Fruit fly (Drosophila melanogaster) whole organism, prepupa: ENCODE results near the gene Cog3.

Experiments
- Blimp-1 ChIP-seq: fragments of 200-800 bp; sonication (Bioruptor generic); optimal IDR thresholded peaks from 3 replicates; lab custom pipeline; 2017; ENCODE audit warnings: missing biosample characterization, missing genetic modification characterization, mild to moderate bottlenecking, moderate library complexity, missing genetic modification reagents
- CG10631 ChIP-seq: fragments of 200-800 bp; sonication (Bioruptor generic); optimal IDR thresholded peaks from 2 replicates; lab custom pipeline; 2016; ENCODE audit warnings: missing biosample characterization, missing genetic modification characterization
- CG10669 ChIP-seq: fragments of 200-800 bp; sonication (Bioruptor generic); optimal IDR thresholded peaks from 3 replicates; lab custom pipeline; 2018; ENCODE audit warnings: missing biosample characterization, mild to moderate bottlenecking, missing genetic modification characterization, moderate library complexity
- CG11762 ChIP-seq: fragments of 200-800 bp; sonication (Bioruptor generic); optimal IDR thresholded peaks from 3 replicates; lab custom pipeline; 2016; ENCODE audit warnings: missing biosample characterization, missing genetic modification characterization; ENCODE audit not compliant: insufficient read depth
- CG15336 ChIP-seq: fragments of 200-800 bp; sonication (Bioruptor generic); IDR thresholded peaks from 2 replicates; pipeline ENCODE4 v1.3.6; 2022; ENCODE audit warnings: missing biosample characterization, missing genetic modification characterization
- CG1621 ChIP-seq: fragments of 200-800 bp; sonication (Bioruptor generic); optimal IDR thresholded peaks from 3 replicates; lab custom pipeline; 2018; ENCODE audit warnings: missing biosample characterization, mild to moderate bottlenecking, missing genetic modification characterization
- CG16779 ChIP-seq: fragments of 200-800 bp; sonication (Bioruptor generic); optimal IDR thresholded peaks from 3 replicates; lab custom pipeline; 2017; ENCODE audit warnings: missing biosample characterization, mild to moderate bottlenecking, missing genetic modification characterization
- CG3032 ChIP-seq: fragments of 200-800 bp; optimal IDR thresholded peaks from 2 replicates; lab custom pipeline; 2019; ENCODE audit warnings: missing biosample characterization, mild to moderate bottlenecking, missing genetic modification characterization, moderate library complexity
- CG31627 ChIP-seq: fragments of 200-800 bp; sonication (Bioruptor generic); optimal IDR thresholded peaks from 3 replicates; lab custom pipeline; 2016; ENCODE audit warnings: missing biosample characterization, missing genetic modification characterization
- CG34406 ChIP-seq: fragments of 200-800 bp; sonication (Bioruptor generic); optimal IDR thresholded peaks from 3 replicates; lab custom pipeline; 2016; ENCODE audit warnings: missing biosample characterization, missing genetic modification characterization
- CG3919 ChIP-seq: fragments of 200-800 bp; sonication (Bioruptor generic); optimal IDR thresholded peaks from 3 replicates; lab custom pipeline; 2016; ENCODE audit warnings: missing biosample characterization, missing genetic modification characterization
- CG4318 ChIP-seq: fragments of 200-800 bp; sonication (Bioruptor generic); optimal IDR thresholded peaks from 3 replicates; lab custom pipeline; 2017; ENCODE audit warnings: missing biosample characterization, mild to moderate bottlenecking, missing genetic modification characterization
- CG6163 ChIP-seq: fragments of 200-800 bp; sonication (Bioruptor generic); IDR thresholded peaks from 3 replicates; pipeline ENCODE4 v1.3.6; 2022; ENCODE audit warnings: missing biosample characterization, missing genetic modification characterization
- CG6276 ChIP-seq: fragments of 200-800 bp; sonication (Bioruptor generic); optimal IDR thresholded peaks from 2 replicates; lab custom pipeline; 2017; ENCODE audit warnings: missing biosample characterization, mild to moderate bottlenecking, missing genetic modification characterization
- CG6792 ChIP-seq: fragments of 200-800 bp; sonication (Bioruptor generic); optimal IDR thresholded peaks from 3 replicates; lab custom pipeline; 2016; ENCODE audit warnings: missing biosample characterization, missing genetic modification characterization
- CG6808 ChIP-seq: fragments of 200-800 bp; sonication (Bioruptor generic); optimal IDR thresholded peaks from 3 replicates; lab custom pipeline; 2017; ENCODE audit warnings: missing biosample characterization, missing genetic modification characterization, mild to moderate bottlenecking, moderate library complexity, missing genetic modification reagents
- CG6854 ChIP-seq: fragments of 200-800 bp; sonication (Bioruptor generic); optimal IDR thresholded peaks from 2 replicates; lab custom pipeline; 2017; ENCODE audit warnings: missing biosample characterization, mild to moderate bottlenecking, missing genetic modification characterization
- CG7368 ChIP-seq: fragments of 200-800 bp; sonication (Bioruptor generic); optimal IDR thresholded peaks from 3 replicates; lab custom pipeline; 2016; ENCODE audit warnings: missing biosample characterization, missing genetic modification characterization
- CG8119 ChIP-seq: fragments of 200-800 bp; sonication (Bioruptor generic); IDR thresholded peaks from 3 replicates; pipeline ENCODE4 v1.3.6; 2022; ENCODE audit warnings: missing biosample characterization, missing genetic modification characterization
- CG8319 ChIP-seq: fragments of 200-800 bp; sonication (Bioruptor generic); optimal IDR thresholded peaks from 3 replicates; lab custom pipeline; 2016; ENCODE audit warnings: missing biosample characterization, missing genetic modification characterization
- Eip75B ChIP-seq: fragments of 200-800 bp; sonication (Bioruptor generic); optimal IDR thresholded peaks from 3 replicates; lab custom pipeline; 2016; ENCODE audit warnings: missing biosample characterization, missing genetic modification characterization
- Eip78C ChIP-seq: fragments of 200-800 bp; sonication (Bioruptor generic); peaks from one replicate; lab custom pipeline; 2016; ENCODE audit warnings: missing biosample characterization, missing genetic modification characterization
- Eip93F ChIP-seq: fragments of 200-800 bp; sonication (Bioruptor generic); optimal IDR thresholded peaks from 2 replicates; lab custom pipeline; 2016; ENCODE audit warnings: missing biosample characterization, mild to moderate bottlenecking, missing genetic modification characterization
- Ets21C ChIP-seq: fragments of 200-800 bp; sonication (Bioruptor generic); optimal IDR thresholded peaks from 3 replicates; lab custom pipeline; 2016; ENCODE audit warnings: missing biosample characterization, missing genetic modification characterization
- Ets96B ChIP-seq: fragments of 200-800 bp; optimal IDR thresholded peaks from 2 replicates; lab custom pipeline; 2019; ENCODE audit warnings: missing biosample characterization, mild to moderate bottlenecking, missing genetic modification characterization, moderate library complexity
- Gug ChIP-seq: fragments of 200-800 bp; sonication (Bioruptor generic); IDR thresholded peaks from 2 replicates; pipeline ENCODE4 v1.3.6; 2022; ENCODE audit warnings: missing biosample characterization, missing genetic modification characterization
- Hr38 ChIP-seq: sonication (Bioruptor generic); optimal IDR thresholded peaks from 2 replicates; lab custom pipeline; 2016; ENCODE audit warnings: missing biosample characterization, missing genetic modification characterization
- Hr39 ChIP-seq: fragments of 200-800 bp; sonication (Bioruptor generic); optimal IDR thresholded peaks from 2 replicates; lab custom pipeline; 2016; ENCODE audit warnings: missing biosample characterization, missing genetic modification characterization
- Hr4 ChIP-seq: fragments of 200-800 bp; sonication (Bioruptor generic); optimal IDR thresholded peaks from 3 replicates; lab custom pipeline; 2016; ENCODE audit warnings: missing biosample characterization, missing genetic modification characterization
- Lpt ChIP-seq: fragments of 200-800 bp; sonication (Bioruptor generic); optimal IDR thresholded peaks from 3 replicates; lab custom pipeline; 2016; ENCODE audit warnings: missing biosample characterization, missing genetic modification characterization
- OdsH ChIP-seq: fragments of 200-800 bp; sonication (Bioruptor generic); optimal IDR thresholded peaks from 3 replicates; lab custom pipeline; 2016; ENCODE audit warnings: missing biosample characterization, missing genetic modification characterization
- Smox ChIP-seq: fragments of 200-800 bp; sonication (Bioruptor generic); optimal IDR thresholded peaks from 3 replicates; lab custom pipeline; 2016; ENCODE audit warnings: missing biosample characterization, missing genetic modification characterization
- Sox102F ChIP-seq: fragments of 200-800 bp; sonication (Bioruptor generic); optimal IDR thresholded peaks from 2 replicates; lab custom pipeline; 2016; ENCODE audit warnings: missing biosample characterization, mild to moderate bottlenecking, missing genetic modification characterization
- Sox14 ChIP-seq: fragments of 200-800 bp; sonication (Bioruptor generic); optimal IDR thresholded peaks from 3 replicates; lab custom pipeline; 2016; ENCODE audit warnings: missing biosample characterization, missing genetic modification characterization
- Sox15 ChIP-seq: fragments of 200-800 bp; sonication (Bioruptor generic); optimal IDR thresholded peaks from 3 replicates; lab custom pipeline; 2016; ENCODE audit warnings: missing biosample characterization, missing genetic modification characterization
- achi ChIP-seq: fragments of 200-800 bp; sonication (Bioruptor generic); optimal IDR thresholded peaks from 3 replicates; lab custom pipeline; 2016; ENCODE audit warnings: missing biosample characterization, missing genetic modification characterization
- acj6 ChIP-seq: fragments of 200-800 bp; sonication (Bioruptor generic); optimal IDR thresholded peaks from 3 replicates; lab custom pipeline; 2016; ENCODE audit warnings: missing biosample characterization, missing genetic modification characterization
- cyc ChIP-seq: fragments of 200-800 bp; sonication (Bioruptor generic); optimal IDR thresholded peaks from 3 replicates; lab custom pipeline; 2016; ENCODE audit warnings: missing biosample characterization, missing genetic modification characterization
- dac ChIP-seq: fragments of 200-800 bp; sonication (Bioruptor generic); optimal IDR thresholded peaks from 2 replicates; lab custom pipeline; 2017; ENCODE audit warnings: missing biosample characterization, mild to moderate bottlenecking, missing genetic modification characterization
- dsx ChIP-seq: fragments of 200-800 bp; optimal IDR thresholded peaks from 3 replicates; lab custom pipeline; 2019; ENCODE audit warnings: missing biosample characterization, mild to moderate bottlenecking, missing genetic modification characterization, moderate library complexity; ENCODE audit not compliant: poor library complexity, severe bottlenecking
- eg ChIP-seq: fragments of 200-800 bp; sonication (Bioruptor generic); IDR thresholded peaks from 3 replicates; pipeline ENCODE4 v1.3.6; 2022; ENCODE audit warnings: missing biosample characterization, missing genetic modification characterization
- esn ChIP-seq: fragments of 200-800 bp; sonication (Bioruptor generic); optimal IDR thresholded peaks from 2 replicates; lab custom pipeline; 2016; ENCODE audit warnings: missing biosample characterization, mild to moderate bottlenecking, missing genetic modification characterization, moderate library complexity
- fd59A ChIP-seq: fragments of 200-800 bp; sonication (Bioruptor generic); optimal IDR thresholded peaks from 2 replicates; lab custom pipeline; 2017; ENCODE audit warnings: missing biosample characterization, mild to moderate bottlenecking, missing genetic modification characterization, missing genetic modification reagents
- fd85E ChIP-seq: fragments of 200-800 bp; sonication (Bioruptor generic); optimal IDR thresholded peaks from 3 replicates; lab custom pipeline; 2016; ENCODE audit warnings: missing biosample characterization, missing genetic modification characterization
- lz ChIP-seq: fragments of 200-800 bp; sonication (Bioruptor generic); optimal IDR thresholded peaks from 3 replicates; lab custom pipeline; 2016; ENCODE audit warnings: missing biosample characterization, missing genetic modification characterization
- net ChIP-seq: fragments of 200-800 bp; sonication (Bioruptor generic); optimal IDR thresholded peaks from 3 replicates; lab custom pipeline; 2016; ENCODE audit warnings: missing biosample characterization, missing genetic modification characterization
- pdm3 ChIP-seq: fragments of 200-800 bp; sonication (Bioruptor generic); optimal IDR thresholded peaks from 3 replicates; lab custom pipeline; 2016; ENCODE audit warnings: missing biosample characterization, missing genetic modification characterization
- salr ChIP-seq, 2 experiments: fragments of 200-800 bp; sonication (Bioruptor generic); optimal IDR thresholded peaks; 3 replicates each; lab custom pipeline; 2016 to 2018; ENCODE audit warnings: missing biosample characterization in 2 of 2, missing genetic modification characterization in 2 of 2, mild to moderate bottlenecking in 1 of 2
- spab ChIP-seq: fragments of 200-800 bp; sonication (Bioruptor generic); optimal IDR thresholded peaks from 2 replicates; lab custom pipeline; 2017; ENCODE audit warnings: missing biosample characterization, mild to moderate bottlenecking, missing genetic modification characterization, missing genetic modification reagents
- ss ChIP-seq, 2 experiments: fragments of 200-800 bp; sonication (Bioruptor generic); optimal IDR thresholded peaks; 2 replicates in 1 of 2; 3 replicates in 1 of 2; lab custom pipeline; 2017 to 2018; ENCODE audit warnings: mild to moderate bottlenecking in 2 of 2, missing biosample characterization in 2 of 2, missing genetic modification characterization in 2 of 2, moderate library complexity in 1 of 2
- svp ChIP-seq: fragments of 200-800 bp; sonication (Bioruptor generic); peaks from one replicate; lab custom pipeline; 2016; ENCODE audit warnings: missing biosample characterization, missing genetic modification characterization
- topi ChIP-seq: fragments of 200-800 bp; sonication (Bioruptor generic); optimal IDR thresholded peaks from 3 replicates; lab custom pipeline; 2016; ENCODE audit warnings: missing biosample characterization, missing genetic modification characterization
- vri ChIP-seq: fragments of 200-800 bp; sonication (Bioruptor generic); optimal IDR thresholded peaks from 3 replicates; lab custom pipeline; 2016; ENCODE audit warnings: missing biosample characterization, mild to moderate bottlenecking, missing genetic modification characterization

Gene Cog3

DNA sequence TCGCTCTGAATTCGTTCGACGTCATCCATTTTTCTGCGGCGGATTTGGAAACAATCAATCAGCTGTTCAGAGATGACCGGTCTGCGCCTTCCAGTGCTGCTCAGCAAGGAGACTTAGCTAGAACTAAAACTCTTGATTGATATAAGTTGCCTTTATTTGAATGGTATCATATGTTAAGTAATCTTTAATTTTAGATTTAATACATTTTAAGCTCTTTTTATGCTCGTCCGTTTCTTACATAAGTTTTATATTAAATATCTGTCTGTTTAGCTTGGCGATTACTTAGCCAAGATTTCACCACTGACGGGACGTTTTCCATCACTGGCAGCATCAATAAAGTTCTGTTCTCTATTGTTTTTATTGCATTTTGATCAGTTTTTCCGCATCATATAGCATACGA lies at the start of gene Cog3, which contains the start of gene Sec5:
Gene Cog3 (minus strand): TSS at position 58 of the 400 bp plus-strand sequence.
Gene Sec5 (plus strand): TSS at position 296 of the 400 bp plus-strand sequence.
- TF ChIP-seq Ets21C (GFP tag; lab: Kevin White, UChicago) (no peak), achi (GFP tag; lab: Kevin White, UChicago) (no peak), Hr39 (no peak), Sox14 (peak; percentile 80), Sox15 (GFP tag; lab: Kevin White, UChicago) (no peak), CG34406 (no peak), ss (GFP tag; optimal IDR thresholded peaks at IDR 0.05; lab: Kevin White, UChicago) (no peak), OdsH (GFP tag; lab: Kevin White, UChicago) (no peak), acj6 (GFP tag; lab: Kevin White, UChicago) (no peak), CG6276 (GFP tag; lab: Kevin White, UChicago) (no peak), CG6808 (GFP tag; lab: Kevin White, UChicago) (no peak), svp (GFP tag; lab: Kevin White, UChicago) (no peak), topi (GFP tag; lab: Kevin White, UChicago) (no peak), fd59A (GFP tag; lab: Kevin White, UChicago) (peak; percentile 37), dac (GFP tag; lab: Kevin White, UChicago) (no peak), lz (GFP tag; lab: Kevin White, UChicago) (peak; percentile 66), CG6163 (no peak), CG4318 (GFP tag; lab: Kevin White, UChicago) (no peak), salr (GFP tag; optimal IDR thresholded peaks at IDR 0.05; lab: Kevin White, UChicago) (peak in 1 of 2 experiments; percentile 23), cyc (GFP tag; lab: Kevin White, UChicago) (peak; percentile 35), CG3919 (no peak), dsx (no peak), net (GFP tag; lab: Kevin White, UChicago) (no peak), CG8119 (GFP tag; lab: Robert Waterston, UW) (peak; percentile 58; the same call in 1 of the 3 replicates), CG11762 (GFP tag; lab: Kevin White, UChicago) (no peak), Hr38 (GFP tag; lab: Kevin White, UChicago) (no peak), CG31627 (GFP tag; lab: Kevin White, UChicago) (peak; percentile 52), vri (GFP tag; lab: Kevin White, UChicago) (no peak), CG10669 (GFP tag; lab: Kevin White, UChicago) (no peak), CG6792 (no peak), Hr4 (no peak), Blimp-1 (GFP tag; lab: Kevin White, UChicago) (no peak), CG7368 (GFP tag; lab: Kevin White, UChicago) (no peak), CG1621 (tag; lab: Kevin White, UChicago) (no peak), Eip93F (GFP tag; lab: Kevin White, UChicago) (no peak), Sox102F (GFP tag; lab: Kevin White, UChicago) (no peak), CG10631 (GFP tag; lab: Kevin White, UChicago) (no peak), pdm3 (GFP tag; lab: Kevin White, UChicago) (no peak), CG16779 (tag; lab: Kevin White, UChicago) (no peak), esn (GFP tag; lab: Kevin White, UChicago) (peak; percentile 77), eg (GFP tag; lab: Robert Waterston, UW) (peak; percentile 41; the same call in 1 of the 3 replicates), spab (GFP tag; lab: Kevin White, UChicago) (no peak), Ets96B (tag; lab: Kevin White, UChicago) (peak; percentile 49), Smox (GFP tag; lab: Kevin White, UChicago) (no peak), Eip75B (GFP tag; lab: Kevin White, UChicago) (no peak), fd85E (GFP tag; lab: Kevin White, UChicago) (no peak), CG3032 (tag; lab: Kevin White, UChicago) (peak; percentile 71), CG6854 (GFP tag; lab: Kevin White, UChicago) (peak; percentile 52), CG8319 (GFP tag; lab: Kevin White, UChicago) (no peak), Lpt (GFP tag; lab: Kevin White, UChicago) (no peak), Gug (peak; percentile 31; the same call in 1 of the 2 replicates), Eip78C (GFP tag; lab: Kevin White, UChicago) (no peak), CG15336 (GFP tag; lab: Robert Waterston, UW) (no peak)
